Worm (Caenorhabditis elegans): ENCODE data around the gene aak-2.

aak-2 gene

ce11 chrX:16814913-16815312 is 19.0 kb downstream of the aak-2 start:
- TF ChIP-seq lin-14 (GFP tag; optimal IDR thresholded peaks at IDR 0.05) (peak; percentile 23), jun-1 (tag; optimal IDR thresholded peaks at IDR 0.05) (no peak), ceh-88 (GFP tag; IDR thresholded peaks at IDR 0.05) (no peak), unc-62 (GFP tag; optimal IDR thresholded peaks at IDR 0.05) (no peak), grh-1 (GFP tag; IDR thresholded peaks at IDR 0.05) (no peak), blmp-1 (tag; optimal IDR thresholded peaks at IDR 0.05) (peak; percentile 3), ama-1 (optimal IDR thresholded peaks at IDR 0.05) (no peak), elt-2 (tag; optimal IDR thresholded peaks at IDR 0.05) (no peak)

ce11 chrX:16815508-16815907 is 19.6 kb downstream of the aak-2 start:
- TF ChIP-seq irx-1 (tag; optimal IDR thresholded peaks at IDR 0.05), result no peak
- TF ChIP-seq egl-27 (tag; optimal IDR thresholded peaks at IDR 0.05), result no peak
- TF ChIP-seq snpc-4 (tag; optimal IDR thresholded peaks at IDR 0.05), result no peak
- TF ChIP-seq elt-3 (tag; optimal IDR thresholded peaks at IDR 0.05), result peak in 1 of 6 experiments; percentile 3
- TF ChIP-seq nhr-76 (tag; optimal IDR thresholded peaks at IDR 0.05), result no peak
- TF ChIP-seq swsn-7 (tag; optimal IDR thresholded peaks at IDR 0.05), result peak; percentile 3
- TF ChIP-seq rnt-1 (tag; optimal IDR thresholded peaks at IDR 0.05), result peak; percentile 78
- TF ChIP-seq fkh-8 (tag; optimal IDR thresholded peaks at IDR 0.05), result no peak
- no peak for TF ChIP-seq mab-9 (GFP tag; IDR thresholded peaks at IDR 0.05)
- no peak for TF ChIP-seq lin-15B (tag; optimal IDR thresholded peaks at IDR 0.05)
- TF ChIP-seq dsc-1 (tag; optimal IDR thresholded peaks at IDR 0.05), result peak; percentile 95
- TF ChIP-seq C04F5.9 (tag; optimal IDR thresholded peaks at IDR 0.05), result no peak
- no peak for TF ChIP-seq lin-13 (GFP tag; optimal IDR thresholded peaks at IDR 0.05)
- no peak for TF ChIP-seq grh-1 (GFP tag; IDR thresholded peaks at IDR 0.05)
- TF ChIP-seq unc-86 (tag; optimal IDR thresholded peaks at IDR 0.05), result no peak
- TF ChIP-seq Y116A8C.19 (tag; optimal IDR thresholded peaks at IDR 0.05; ENCODE audit: borderline replicate concordance), result no peak
- no peak for TF ChIP-seq unc-62 (GFP tag; optimal IDR thresholded peaks at IDR 0.05)
- no peak for TF ChIP-seq F16B12.6 (tag; optimal IDR thresholded peaks at IDR 0.05)
- TF ChIP-seq sptf-1 (tag; optimal IDR thresholded peaks at IDR 0.05), result no peak
- no peak for TF ChIP-seq vab-15 (tag; optimal IDR thresholded peaks at IDR 0.05)
- no peak for TF ChIP-seq C16A3.4 (tag; optimal IDR thresholded peaks at IDR 0.05)
- TF ChIP-seq hlh-4 (tag; optimal IDR thresholded peaks at IDR 0.05), result no peak
- TF ChIP-seq ceh-88 (GFP tag; IDR thresholded peaks at IDR 0.05), result no peak
- TF ChIP-seq zip-4 (GFP tag; optimal IDR thresholded peaks at IDR 0.05), result no peak
- peak; percentile 42 for TF ChIP-seq mep-1 (tag; optimal IDR thresholded peaks at IDR 0.05)
- TF ChIP-seq ama-1 (optimal IDR thresholded peaks at IDR 0.05), result no peak
- no peak for TF ChIP-seq isw-1 (GFP tag; IDR thresholded peaks at IDR 0.05)
- peak; percentile 22 for TF ChIP-seq nhr-47 (tag; optimal IDR thresholded peaks at IDR 0.05)
- TF ChIP-seq ceh-8 (GFP tag; optimal IDR thresholded peaks at IDR 0.05), result no peak
- TF ChIP-seq nhr-77 (tag; optimal IDR thresholded peaks at IDR 0.05), result no peak
- TF ChIP-seq ceh-63 (GFP tag; optimal IDR thresholded peaks at IDR 0.05), result no peak
- TF ChIP-seq fkh-10 (GFP tag; optimal IDR thresholded peaks at IDR 0.05), result no peak
- no peak for TF ChIP-seq elt-2 (tag; optimal IDR thresholded peaks at IDR 0.05)
- TF ChIP-seq nhr-90 (tag; optimal IDR thresholded peaks at IDR 0.05; ENCODE audit: poor library complexity), result no peak
- no peak for TF ChIP-seq unc-130 (tag; optimal IDR thresholded peaks at IDR 0.05)
- peak; percentile 82 for TF ChIP-seq nhr-71 (tag; optimal IDR thresholded peaks at IDR 0.05)
- TF ChIP-seq blmp-1 (tag; optimal IDR thresholded peaks at IDR 0.05), result no peak
- no peak for TF ChIP-seq skn-1 (tag; optimal IDR thresholded peaks at IDR 0.05)
- no peak for TF ChIP-seq hlh-17 (GFP tag; optimal IDR thresholded peaks at IDR 0.05; ENCODE audit: borderline replicate concordance)
- TF ChIP-seq efl-1 (optimal IDR thresholded peaks at IDR 0.05), result no peak
- TF ChIP-seq efl-1 (GFP tag; optimal IDR thresholded peaks at IDR 0.05 in 1 of 2), result no peak
- peak; percentile 60 for TF ChIP-seq nhr-19 (GFP tag; conservative IDR thresholded peaks at IDR 0.05)
- TF ChIP-seq fos-1 (tag; optimal IDR thresholded peaks at IDR 0.05), result no peak
- TF ChIP-seq tbx-2 (tag; optimal IDR thresholded peaks at IDR 0.05), result peak; percentile 32
- no peak for TF ChIP-seq ztf-4 (tag; optimal IDR thresholded peaks at IDR 0.05)
- TF ChIP-seq snu-23 (GFP tag; optimal IDR thresholded peaks at IDR 0.05), result peak; percentile 47
- no peak for TF ChIP-seq aly-2 (tag; optimal IDR thresholded peaks at IDR 0.05)
- TF ChIP-seq pax-3 (tag; optimal IDR thresholded peaks at IDR 0.05), result no peak
- no peak for TF ChIP-seq efl-3 (GFP tag; optimal IDR thresholded peaks at IDR 0.05)
